Fruit fly (Drosophila melanogaster): ENCODE measurements around the gene CG11417.
A peak's percentile ranks its signal among the peaks of the same experiment; 100 is the strongest.

CG11417 gene

dm6 chrX:1353322-1354212, at the start of gene CG11417, which contains the start of gene CG12773:
Gene CG11417 (plus strand): TSS chrX:1354014.
Gene CG12773 (minus strand): TSS chrX:1353981.
- peak; percentile 74 for TF ChIP-seq kay (GFP tag; optimal IDR thresholded peaks at IDR 0.05)
- no peak for TF ChIP-seq CG7372 (GFP tag; IDR thresholded peaks at IDR 0.05)
- peak; percentile 83 for TF ChIP-seq CG13287 (GFP tag; IDR thresholded peaks at IDR 0.05; ENCODE audit: partially characterized antibody)
- TF ChIP-seq klu (GFP tag; IDR thresholded peaks at IDR 0.05) = no peak
- TF ChIP-seq CG8478 (optimal IDR thresholded peaks at IDR 0.05) = no peak
- TF ChIP-seq Optix (GFP tag; IDR thresholded peaks at IDR 0.05) = no peak
- TF ChIP-seq Dref (GFP tag; IDR thresholded peaks at IDR 0.05) = peak; percentile 83
- TF ChIP-seq Elba2 (GFP tag; optimal IDR thresholded peaks at IDR 0.05) = peak; percentile 60
- TF ChIP-seq CG17186 (GFP tag; optimal IDR thresholded peaks at IDR 0.05) = peak; percentile 10
- no peak for TF ChIP-seq Taf1 (GFP tag; IDR thresholded peaks at IDR 0.05)
- no peak for TF ChIP-seq CG17385 (GFP tag; optimal IDR thresholded peaks at IDR 0.05)
- TF ChIP-seq Poxn (GFP tag; IDR thresholded peaks at IDR 0.05) = no peak
- TF ChIP-seq CG15514 (GFP tag; optimal IDR thresholded peaks at IDR 0.05) = peak; percentile 72
- no peak for TF ChIP-seq odd (GFP tag; optimal IDR thresholded peaks at IDR 0.05)
- no peak for TF ChIP-seq CG11093 (GFP tag; IDR thresholded peaks at IDR 0.05)
- TF ChIP-seq Dbx (GFP tag; IDR thresholded peaks at IDR 0.05) = no peak
- TF ChIP-seq cg (GFP tag; optimal IDR thresholded peaks at IDR 0.05) = peak; percentile 0
- TF ChIP-seq Rx (GFP tag; IDR thresholded peaks at IDR 0.05) = no peak
- TF ChIP-seq fu2 (GFP tag; optimal IDR thresholded peaks at IDR 0.05) = no peak
- no peak for TF ChIP-seq CG17612 (GFP tag; IDR thresholded peaks at IDR 0.05)
- no peak for TF ChIP-seq Bteb2 (GFP tag; optimal IDR thresholded peaks at IDR 0.05)
- peak; percentile 83 for TF ChIP-seq amos (GFP tag; IDR thresholded peaks at IDR 0.05; ENCODE audit: partially characterized antibody)
- TF ChIP-seq inv (GFP tag; IDR thresholded peaks at IDR 0.05; ENCODE audit: partially characterized antibody) = peak; percentile 64
- TF ChIP-seq Ssrp (tag; optimal IDR thresholded peaks at IDR 0.05) = no peak
- TF ChIP-seq CG11560 (tag; IDR thresholded peaks at IDR 0.05) = no peak
- no peak for TF ChIP-seq CG5180 (GFP tag; optimal IDR thresholded peaks at IDR 0.05)
- TF ChIP-seq gem (tag; optimal IDR thresholded peaks at IDR 0.05) = no peak
- TF ChIP-seq Sry-δ (GFP tag; optimal IDR thresholded peaks at IDR 0.05) = peak; percentile 59
- peak; percentile 51 for TF ChIP-seq MESR4 (GFP tag; optimal IDR thresholded peaks at IDR 0.05)
- peak; percentile 84 for TF ChIP-seq sna (GFP tag; IDR thresholded peaks at IDR 0.05; ENCODE audit: partially characterized antibody)
- TF ChIP-seq CG10366 (GFP tag; IDR thresholded peaks at IDR 0.05) = no peak
- TF ChIP-seq hbn (GFP tag; IDR thresholded peaks at IDR 0.05; ENCODE audit: partially characterized antibody) = peak; percentile 76
- no peak for TF ChIP-seq CG10321 (GFP tag; IDR thresholded peaks at IDR 0.05)
- no peak for TF ChIP-seq fd3F (GFP tag; optimal IDR thresholded peaks at IDR 0.05)
- TF ChIP-seq MBD-R2 (GFP tag; IDR thresholded peaks at IDR 0.05) = peak; percentile 51
- no peak for TF ChIP-seq cato (GFP tag; optimal IDR thresholded peaks at IDR 0.05; ENCODE audit: borderline replicate concordance)
- TF ChIP-seq Deaf1 (tag; optimal IDR thresholded peaks at IDR 0.05) = no peak
- no peak for TF ChIP-seq az2 (GFP tag; optimal IDR thresholded peaks at IDR 0.05)
- peak; percentile 76 for TF ChIP-seq Scr (GFP tag; IDR thresholded peaks at IDR 0.05; ENCODE audit: partially characterized antibody)
- peak; percentile 69 for TF ChIP-seq BEAF-32 (GFP tag; optimal IDR thresholded peaks at IDR 0.05)
- no peak for TF ChIP-seq her (GFP tag; optimal IDR thresholded peaks at IDR 0.05)
- no peak for TF ChIP-seq ttk (GFP tag; IDR thresholded peaks at IDR 0.05)
- TF ChIP-seq CG6254 (GFP tag; optimal IDR thresholded peaks at IDR 0.05) = no peak
- TF ChIP-seq CG34224 (GFP tag; IDR thresholded peaks at IDR 0.05; ENCODE audit: partially characterized antibody) = peak; percentile 90
- TF ChIP-seq tgo (GFP tag; IDR thresholded peaks at IDR 0.05) = no peak
- no peak for TF ChIP-seq CG8089 (GFP tag; optimal IDR thresholded peaks at IDR 0.05)
- TF ChIP-seq dm (GFP tag; optimal IDR thresholded peaks at IDR 0.05) = peak; percentile 91
- no peak for TF ChIP-seq unpg (GFP tag; optimal IDR thresholded peaks at IDR 0.05)
- peak; percentile 23 for TF ChIP-seq YL-1 (GFP tag; optimal IDR thresholded peaks at IDR 0.05)
